Fruit fly (Drosophila melanogaster): ENCODE data around the gene hay.

Gene hay

dm6 chr3L:10665433-10666150, 34.7 kb downstream of the hay start (continued):
- no peak for TF ChIP-seq CG6791 (GFP tag; IDR thresholded peaks at IDR 0.05; ENCODE audit: partially characterized antibody)
- TF ChIP-seq CG15696 (tag; optimal IDR thresholded peaks at IDR 0.05), result peak; percentile 98
- TF ChIP-seq CG6175 (GFP tag; IDR thresholded peaks at IDR 0.05), result peak; percentile 77; the same call in 2 of the 3 replicates
- TF ChIP-seq Neu2 (GFP tag; optimal IDR thresholded peaks at IDR 0.05; ENCODE audit: borderline replicate concordance), result peak; percentile 71
- TF ChIP-seq Poxn (GFP tag; IDR thresholded peaks at IDR 0.05), result peak; percentile 55; the same call in 1 of the 2 replicates
- peak; percentile 96 for TF ChIP-seq tin (GFP tag; optimal IDR thresholded peaks at IDR 0.05)
- peak; percentile 98 for TF ChIP-seq CG15269 (tag; optimal IDR thresholded peaks at IDR 0.05)
- TF ChIP-seq mirr (GFP tag; optimal IDR thresholded peaks at IDR 0.05), result peak; percentile 79
- peak; percentile 35 for TF ChIP-seq her (GFP tag; optimal IDR thresholded peaks at IDR 0.05)
- TF ChIP-seq CG3065 (GFP tag; optimal IDR thresholded peaks at IDR 0.05), result peak; percentile 95
- peak; percentile 97 for TF ChIP-seq ac (GFP tag; optimal IDR thresholded peaks at IDR 0.05)
- peak; percentile 75 for TF ChIP-seq ken (GFP tag; IDR thresholded peaks at IDR 0.05)
- peak; percentile 72 for TF ChIP-seq CG8478 (optimal IDR thresholded peaks at IDR 0.05)
- TF ChIP-seq CG11093 (GFP tag; IDR thresholded peaks at IDR 0.05), result peak; percentile 89
- peak; percentile 96 for TF ChIP-seq D19A (tag; optimal IDR thresholded peaks at IDR 0.05)
- peak; percentile 96 for TF ChIP-seq CG34376 (GFP tag; optimal IDR thresholded peaks at IDR 0.05)
- TF ChIP-seq Blimp-1 (GFP tag; optimal IDR thresholded peaks at IDR 0.05), result peak; percentile 96
- peak; percentile 92 for TF ChIP-seq HLH3B (GFP tag; IDR thresholded peaks at IDR 0.05)
- no peak for TF ChIP-seq rib (GFP tag; IDR thresholded peaks at IDR 0.05)
- TF ChIP-seq exex (tag; optimal IDR thresholded peaks at IDR 0.05), result peak; percentile 88
- no peak for TF ChIP-seq unc-4 (GFP tag; IDR thresholded peaks at IDR 0.05; ENCODE audit: partially characterized antibody)
- peak; percentile 99 for TF ChIP-seq CoRest (tag; optimal IDR thresholded peaks at IDR 0.05)
- TF ChIP-seq H15 (GFP tag; IDR thresholded peaks at IDR 0.05), result peak; percentile 84; the same call in 1 of the 3 replicates
- TF ChIP-seq CG1024 (GFP tag; IDR thresholded peaks at IDR 0.05), result peak; percentile 65
- peak; percentile 88 for TF ChIP-seq CG7357 (GFP tag; IDR thresholded peaks at IDR 0.05)
- peak; percentile 84 for TF ChIP-seq CG14050 (GFP tag; IDR thresholded peaks at IDR 0.05)
- TF ChIP-seq repo (GFP tag; optimal IDR thresholded peaks at IDR 0.05), result peak; percentile 69
- peak; percentile 91 for TF ChIP-seq abd-A (tag; optimal IDR thresholded peaks at IDR 0.05)
- TF ChIP-seq ttk (GFP tag; IDR thresholded peaks at IDR 0.05), result peak; percentile 93
- peak; percentile 86 for TF ChIP-seq al (GFP tag; IDR thresholded peaks at IDR 0.05)
- TF ChIP-seq dan (GFP tag; IDR thresholded peaks at IDR 0.05), result no peak
- TF ChIP-seq lola (GFP tag; optimal IDR thresholded peaks at IDR 0.05), result peak in 1 of 3 experiments; percentile 99
- peak; percentile 87 for TF ChIP-seq Deaf1 (tag; optimal IDR thresholded peaks at IDR 0.05)
- peak; percentile 66 for TF ChIP-seq CG10565 (GFP tag; optimal IDR thresholded peaks at IDR 0.05)
- peak; percentile 98 for TF ChIP-seq CG11696 (GFP tag; IDR thresholded peaks at IDR 0.05)
- peak; percentile 91 for TF ChIP-seq CG10462 (GFP tag; optimal IDR thresholded peaks at IDR 0.05)
- TF ChIP-seq CG10543 (GFP tag; optimal IDR thresholded peaks at IDR 0.05), result peak; percentile 97
- TF ChIP-seq Pdp1 (GFP tag; optimal IDR thresholded peaks at IDR 0.05), result peak; percentile 88 to 94
- peak; percentile 97 for TF ChIP-seq Sox102F (GFP tag; optimal IDR thresholded peaks at IDR 0.05)
- peak; percentile 98 for TF ChIP-seq CG14710 (tag; optimal IDR thresholded peaks at IDR 0.05)
- TF ChIP-seq CG6254 (GFP tag; optimal IDR thresholded peaks at IDR 0.05), result peak; percentile 95
- peak; percentile 95 for TF ChIP-seq CG17568 (GFP tag; optimal IDR thresholded peaks at IDR 0.05)
- peak; percentile 87 for TF ChIP-seq slbo (GFP tag; IDR thresholded peaks at IDR 0.05)
- peak; percentile 96 for TF ChIP-seq Lhr (GFP tag; optimal IDR thresholded peaks at IDR 0.05)
- peak; percentile 57 for TF ChIP-seq GATAe (GFP tag; conservative IDR thresholded peaks at IDR 0.05)
- peak; percentile 93 for TF ChIP-seq CG32767 (GFP tag; IDR thresholded peaks at IDR 0.05)
- peak; percentile 81 for TF ChIP-seq dati (GFP tag; IDR thresholded peaks at IDR 0.05)
- TF ChIP-seq D (optimal IDR thresholded peaks at IDR 0.05), result no peak
- peak; percentile 98 for TF ChIP-seq D (GFP tag; optimal IDR thresholded peaks at IDR 0.05)
